Fruit fly (Drosophila melanogaster) whole organism, embryonic: Measurements from ENCODE around the gene mRpL4.

Experiments used
- Bgb ChIP-seq: fragments of 200-800 bp; sonication (Bioruptor generic); IDR thresholded peaks from 2 replicates; pipeline ENCODE4 v1.3.6; 2022; ENCODE audit warnings: missing biosample characterization, missing genetic modification characterization; ENCODE audit not compliant: partially characterized antibody
- CG10267 ChIP-seq: fragments of 200-800 bp; sonication (Bioruptor generic); optimal IDR thresholded peaks from 2 replicates; lab custom pipeline; 2018; ENCODE audit warnings: missing biosample characterization, mild to moderate bottlenecking, missing genetic modification characterization, moderate library complexity
- CG10366 ChIP-seq: fragments of 200-800 bp; sonication (Bioruptor generic); IDR thresholded peaks from 2 replicates; pipeline ENCODE4 v1.3.6; 2022; ENCODE audit warnings: missing biosample characterization, missing genetic modification characterization
- CG10959 ChIP-seq: fragments of 200-800 bp; sonication (Bioruptor generic); IDR thresholded peaks from 2 replicates; pipeline ENCODE4 v1.3.6; 2022; ENCODE audit warnings: missing biosample characterization, missing genetic modification characterization
- CG12155 ChIP-seq: fragments of 200-800 bp; sonication (Bioruptor generic); optimal IDR thresholded peaks from 3 replicates; lab custom pipeline; 2016; ENCODE audit warnings: missing biosample characterization, missing genetic modification characterization
- CG12219 ChIP-seq: fragments of 200-800 bp; sonication (Bioruptor generic); optimal IDR thresholded peaks from 3 replicates; lab custom pipeline; 2018; ENCODE audit warnings: missing biosample characterization, mild to moderate bottlenecking, missing genetic modification characterization
- CG12744 ChIP-seq: fragments of 200-800 bp; sonication (Bioruptor generic); optimal IDR thresholded peaks from 2 replicates; lab custom pipeline; 2016; ENCODE audit warnings: missing biosample characterization, missing genetic modification characterization
- CG13296 ChIP-seq: fragments of 200-800 bp; sonication (Bioruptor generic); optimal IDR thresholded peaks from 3 replicates; lab custom pipeline; 2018; ENCODE audit warnings: missing biosample characterization, mild to moderate bottlenecking, missing genetic modification characterization
- CG15073 ChIP-seq: fragments of 200-800 bp; sonication (Bioruptor generic); optimal IDR thresholded peaks from 2 replicates; lab custom pipeline; 2016; ENCODE audit warnings: missing biosample characterization, missing genetic modification characterization
- CG17186 ChIP-seq: fragments of 200-800 bp; sonication (Bioruptor generic); optimal IDR thresholded peaks from 3 replicates; lab custom pipeline; 2017; ENCODE audit warnings: missing biosample characterization, missing genetic modification reagents, missing genetic modification characterization
- CG1792 ChIP-seq: fragments of 200-800 bp; sonication (Bioruptor generic); optimal IDR thresholded peaks from 2 replicates; lab custom pipeline; 2016; ENCODE audit warnings: missing biosample characterization, missing genetic modification characterization
- CG2199 ChIP-seq: fragments of 200-800 bp; sonication (Bioruptor generic); IDR thresholded peaks from 3 replicates; pipeline ENCODE4 v1.3.6; 2022; ENCODE audit warnings: missing biosample characterization, missing genetic modification characterization
- CG2889 ChIP-seq: fragments of 200-800 bp; sonication (Bioruptor generic); IDR thresholded peaks from 3 replicates; pipeline ENCODE4 v1.3.6; 2022; ENCODE audit warnings: missing biosample characterization, missing genetic modification characterization
- CG31441 ChIP-seq: fragments of 200-800 bp; sonication (Bioruptor generic); IDR thresholded peaks from 2 replicates; pipeline ENCODE4 v1.3.6; 2022; ENCODE audit warnings: missing biosample characterization, missing genetic modification characterization
- CG34376 ChIP-seq: fragments of 200-800 bp; sonication (Bioruptor generic); optimal IDR thresholded peaks from 2 replicates; lab custom pipeline; 2018; ENCODE audit warnings: missing biosample characterization, mild to moderate bottlenecking, missing genetic modification characterization
- CG3726 ChIP-seq: fragments of 200-800 bp; sonication (Bioruptor generic); IDR thresholded peaks from 3 replicates; pipeline ENCODE4, ENCODE4 v1.3.6; 2022; ENCODE audit warnings: missing biosample characterization, missing genetic modification characterization
- CG7786 ChIP-seq: fragments of 200-800 bp; sonication (Bioruptor generic); optimal IDR thresholded peaks from 2 replicates; lab custom pipeline; 2016; ENCODE audit warnings: missing biosample characterization, missing genetic modification characterization
- CG7987 ChIP-seq: fragments of 200-800 bp; sonication (Bioruptor generic); optimal IDR thresholded peaks from 2 replicates; lab custom pipeline; 2018; ENCODE audit warnings: missing biosample characterization, mild to moderate bottlenecking, missing genetic modification characterization, moderate library complexity
- CG9817 ChIP-seq: fragments of 200-800 bp; sonication (Bioruptor generic); optimal IDR thresholded peaks from 2 replicates; lab custom pipeline; 2018; ENCODE audit warnings: missing biosample characterization, mild to moderate bottlenecking, missing genetic modification characterization, moderate library complexity
- Chrac-16 ChIP-seq: fragments of 200-800 bp; sonication (Bioruptor generic); optimal IDR thresholded peaks from 3 replicates; lab custom pipeline; 2016; ENCODE audit warnings: missing biosample characterization, missing genetic modification characterization
- Dip2 ChIP-seq: fragments of 200-800 bp; sonication (Bioruptor generic); IDR thresholded peaks from 2 replicates; pipeline ENCODE4 v1.3.6; 2022; ENCODE audit warnings: missing biosample characterization, missing genetic modification characterization
- GATAe ChIP-seq: fragments of 200-800 bp; sonication (Bioruptor generic); conservative IDR thresholded peaks from 2 replicates; pipeline ENCODE4 v1.3.6; 2022; ENCODE audit warnings: missing biosample characterization, missing genetic modification characterization
- HLHmδ ChIP-seq: fragments of 200-800 bp; sonication (Bioruptor generic); optimal IDR thresholded peaks from 2 replicates; lab custom pipeline; 2018; ENCODE audit warnings: missing biosample characterization, mild to moderate bottlenecking, missing genetic modification characterization, moderate library complexity
- HmgD ChIP-seq: fragments of 200-800 bp; sonication (Bioruptor generic); optimal IDR thresholded peaks from 3 replicates; lab custom pipeline; 2016; ENCODE audit warnings: missing biosample characterization, missing genetic modification characterization
- MTF-1 ChIP-seq: fragments of 200-800 bp; sonication (Bioruptor generic); optimal IDR thresholded peaks from 2 replicates; lab custom pipeline; 2018; ENCODE audit warnings: missing biosample characterization, mild to moderate bottlenecking, missing genetic modification characterization, borderline replicate concordance
- Mes4 ChIP-seq: fragments of 200-800 bp; sonication (Bioruptor generic); optimal IDR thresholded peaks from 2 replicates; lab custom pipeline; 2016; ENCODE audit warnings: missing biosample characterization, missing genetic modification characterization
- NfI ChIP-seq: fragments of 200-800 bp; sonication (Bioruptor generic); optimal IDR thresholded peaks from 3 replicates; lab custom pipeline; 2018; ENCODE audit warnings: missing biosample characterization, mild to moderate bottlenecking, missing genetic modification characterization, moderate library complexity
- Oli ChIP-seq: fragments of 200-800 bp; sonication (Bioruptor generic); optimal IDR thresholded peaks from 2 replicates; lab custom pipeline; 2018; ENCODE audit warnings: missing biosample characterization, mild to moderate bottlenecking, missing genetic modification characterization, moderate library complexity
- Poxn ChIP-seq: fragments of 200-800 bp; sonication (Bioruptor generic); IDR thresholded peaks from 2 replicates; pipeline ENCODE4 v1.3.6; 2022; ENCODE audit warnings: missing biosample characterization, missing genetic modification characterization
- Ravus ChIP-seq: fragments of 200-800 bp; sonication (Bioruptor generic); IDR thresholded peaks from 2 replicates; pipeline ENCODE4 v1.3.6; 2022; ENCODE audit warnings: missing biosample characterization, missing genetic modification characterization
- Ssrp ChIP-seq: fragments of 200-800 bp; sonication (Bioruptor generic); optimal IDR thresholded peaks from 2 replicates; lab custom pipeline; 2018; ENCODE audit warnings: missing biosample characterization, mild to moderate bottlenecking, missing genetic modification characterization, moderate library complexity
- ash1 ChIP-seq: fragments of 200-800 bp; sonication (Bioruptor generic); optimal IDR thresholded peaks from 2 replicates; lab custom pipeline; 2018; ENCODE audit warnings: missing biosample characterization, mild to moderate bottlenecking, missing genetic modification characterization
- bab2 ChIP-seq: fragments of 200-800 bp; sonication (Bioruptor generic); optimal IDR thresholded peaks from 2 replicates; lab custom pipeline; 2016; ENCODE audit warnings: missing biosample characterization, missing genetic modification characterization
- bigmax ChIP-seq: fragments of 200-800 bp; sonication (Bioruptor generic); optimal IDR thresholded peaks from 2 replicates; lab custom pipeline; 2018; ENCODE audit warnings: missing biosample characterization, mild to moderate bottlenecking, missing genetic modification characterization
- crc ChIP-seq: fragments of 200-800 bp; sonication (Bioruptor generic); optimal IDR thresholded peaks from 2 replicates; lab custom pipeline; 2016; ENCODE audit warnings: missing biosample characterization, missing genetic modification characterization
- emc ChIP-seq: fragments of 200-800 bp; sonication (Bioruptor generic); optimal IDR thresholded peaks from 2 replicates; lab custom pipeline; 2016; ENCODE audit warnings: missing biosample characterization, missing genetic modification characterization
- gce ChIP-seq: fragments of 200-800 bp; sonication (Bioruptor generic); IDR thresholded peaks from 3 replicates; pipeline ENCODE4 v1.3.6; 2022; ENCODE audit warnings: missing biosample characterization, missing genetic modification characterization
- gcm ChIP-seq: fragments of 200-800 bp; sonication (Bioruptor generic); optimal IDR thresholded peaks from 2 replicates; lab custom pipeline; 2019; ENCODE audit warnings: missing biosample characterization, mild to moderate bottlenecking, missing genetic modification characterization, moderate library complexity
- insv ChIP-seq, 2 experiments: fragments of 200-800 bp; sonication (Bioruptor generic); optimal IDR thresholded peaks; 3 replicates each; lab custom pipeline; 2016 to 2018; ENCODE audit warnings: missing biosample characterization in 2 of 2, missing genetic modification characterization in 2 of 2
- knrl ChIP-seq: fragments of 200-800 bp; sonication (Bioruptor generic); IDR thresholded peaks from 3 replicates; pipeline ENCODE4 v1.3.6; 2022; ENCODE audit warnings: missing biosample characterization, missing genetic modification characterization; ENCODE audit not compliant: partially characterized antibody
- nmo ChIP-seq: fragments of 200-800 bp; sonication (Bioruptor generic); optimal IDR thresholded peaks from 2 replicates; lab custom pipeline; 2018; ENCODE audit warnings: missing biosample characterization, mild to moderate bottlenecking, missing genetic modification characterization, moderate library complexity
- sens-2 ChIP-seq: fragments of 200-800 bp; sonication (Bioruptor generic); IDR thresholded peaks from 2 replicates; pipeline ENCODE4 v1.3.6; 2022; ENCODE audit warnings: missing biosample characterization, missing genetic modification characterization
- seq ChIP-seq: fragments of 200-800 bp; sonication (Bioruptor generic); IDR thresholded peaks from 2 replicates; pipeline ENCODE4 v1.3.6; 2022; ENCODE audit warnings: missing biosample characterization, missing genetic modification characterization
- sima ChIP-seq: fragments of 200-800 bp; sonication (Bioruptor generic); optimal IDR thresholded peaks from 2 replicates; lab custom pipeline; 2016; ENCODE audit warnings: missing biosample characterization, missing genetic modification characterization
- stwl ChIP-seq: fragments of 200-800 bp; sonication (Bioruptor generic); optimal IDR thresholded peaks from 3 replicates; lab custom pipeline; 2018; ENCODE audit warnings: missing biosample characterization, mild to moderate bottlenecking, missing genetic modification characterization, moderate library complexity
- tna ChIP-seq: fragments of 200-800 bp; sonication (Bioruptor generic); IDR thresholded peaks from 2 replicates; pipeline ENCODE4 v1.3.6; 2022; ENCODE audit warnings: missing biosample characterization, missing genetic modification characterization; ENCODE audit not compliant: partially characterized antibody
- trem ChIP-seq: fragments of 200-800 bp; optimal IDR thresholded peaks from 3 replicates; lab custom pipeline; 2019; ENCODE audit warnings: missing biosample characterization, mild to moderate bottlenecking, missing genetic modification characterization, moderate library complexity
- trh ChIP-seq: fragments of 200-800 bp; sonication (Bioruptor generic); optimal IDR thresholded peaks from 2 replicates; lab custom pipeline; 2016; ENCODE audit warnings: missing biosample characterization, missing genetic modification characterization
- unpg ChIP-seq: fragments of 200-800 bp; sonication (Bioruptor generic); optimal IDR thresholded peaks from 3 replicates; lab custom pipeline; 2018; ENCODE audit warnings: missing biosample characterization, mild to moderate bottlenecking, missing genetic modification characterization, moderate library complexity
- z ChIP-seq: fragments of 200-800 bp; sonication (Bioruptor generic); IDR thresholded peaks from 3 replicates; pipeline ENCODE4 v1.3.6; 2022; ENCODE audit warnings: missing biosample characterization, missing genetic modification characterization

mRpL4 gene

DNA sequence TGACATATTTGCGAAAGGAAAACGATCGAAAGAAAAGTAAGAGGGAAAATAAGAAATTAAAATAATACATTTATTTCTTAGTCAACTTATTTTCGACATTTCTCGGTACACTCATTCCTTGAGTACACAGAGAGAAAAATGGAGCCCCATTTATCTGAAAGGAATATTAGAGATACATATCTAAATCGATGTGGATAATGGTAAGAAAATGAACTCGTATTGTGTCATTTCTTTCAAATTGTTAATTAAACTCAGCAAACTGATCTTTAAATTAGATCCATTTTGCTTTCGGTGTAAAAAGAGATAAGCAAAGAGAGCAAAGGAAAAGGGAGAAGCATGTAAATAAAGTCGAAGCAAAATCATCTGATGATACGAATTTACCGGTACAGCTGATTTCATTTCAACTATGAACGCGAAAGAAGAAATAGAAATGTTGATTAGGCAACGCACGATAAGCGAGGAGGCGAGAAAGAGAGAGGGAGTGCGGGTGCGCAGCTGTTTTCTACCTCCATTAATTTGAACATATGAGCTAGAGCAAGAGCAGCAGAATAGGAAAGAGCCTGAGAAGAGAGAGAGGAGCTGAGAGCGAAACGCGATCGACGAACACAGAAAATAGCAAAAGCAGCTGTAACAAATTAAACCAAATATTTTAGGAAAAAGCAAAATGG, 43.1 kb downstream of the mRpL4 start (continued):
- TF ChIP-seq seq (GFP tag; lab: Robert Waterston, UW): no peak
- TF ChIP-seq z (GFP tag; lab: Robert Waterston, UW): no peak
- no peak for TF ChIP-seq CG3726 (GFP tag; lab: Robert Waterston, UW)
- TF ChIP-seq emc: peak; percentile 73
- no peak for TF ChIP-seq CG2199 (GFP tag; lab: Robert Waterston, UW)
- no peak for TF ChIP-seq gce (GFP tag; lab: Robert Waterston, UW)
- peak; percentile 60 for TF ChIP-seq sima
- peak; percentile 77 for TF ChIP-seq CG7987 (GFP tag; lab: Kevin White, UChicago)
- TF ChIP-seq Ssrp (tag; lab: Kevin White, UChicago): peak; percentile 91
- no peak for TF ChIP-seq Bgb (GFP tag; lab: Robert Waterston, UW)
- TF ChIP-seq CG1792 (GFP tag; lab: Kevin White, UChicago): peak; percentile 74
- peak; percentile 74 for TF ChIP-seq CG12744
- TF ChIP-seq CG31441: no peak
- TF ChIP-seq CG10959 (GFP tag; lab: Robert Waterston, UW): no peak
- TF ChIP-seq gcm: peak; percentile 82
- TF ChIP-seq stwl: peak; percentile 36
- TF ChIP-seq CG9817 (tag; lab: Kevin White, UChicago): peak; percentile 82
- peak; percentile 88 for TF ChIP-seq NfI (GFP tag; lab: Kevin White, UChicago)
- TF ChIP-seq trem: peak; percentile 78
- TF ChIP-seq trh (GFP tag; lab: Kevin White, UChicago): peak; percentile 74
- TF ChIP-seq GATAe: no peak
- TF ChIP-seq insv (GFP tag; optimal IDR thresholded peaks at IDR 0.05; lab: Kevin White, UChicago): no peak
- TF ChIP-seq Dip2: no peak
- TF ChIP-seq CG7786: peak; percentile 93
- no peak for TF ChIP-seq CG10366 (GFP tag; lab: Robert Waterston, UW)
- TF ChIP-seq CG34376 (GFP tag; lab: Kevin White, UChicago): no peak
- peak; percentile 90 for TF ChIP-seq nmo
- TF ChIP-seq Chrac-16 (GFP tag; lab: Kevin White, UChicago): peak; percentile 84
- peak; percentile 87 for TF ChIP-seq CG12155 (GFP tag; lab: Kevin White, UChicago)
- TF ChIP-seq MTF-1: peak; percentile 67
- TF ChIP-seq bigmax (GFP tag; lab: Kevin White, UChicago): peak; percentile 36
- peak; percentile 21 for TF ChIP-seq ash1 (GFP tag; lab: Kevin White, UChicago)
- TF ChIP-seq unpg: peak; percentile 94
- peak; percentile 78 for TF ChIP-seq HmgD (GFP tag; lab: Kevin White, UChicago)
- TF ChIP-seq CG2889 (GFP tag; lab: Robert Waterston, UW): no peak
- TF ChIP-seq knrl: no peak
- TF ChIP-seq Mes4 (GFP tag; lab: Kevin White, UChicago): peak; percentile 79
- peak; percentile 57 for TF ChIP-seq CG13296 (GFP tag; lab: Kevin White, UChicago)
- no peak for TF ChIP-seq tna
- no peak for TF ChIP-seq HLHmδ (GFP tag; lab: Kevin White, UChicago)
- TF ChIP-seq Ravus: no peak
- no peak for TF ChIP-seq sens-2
- peak; percentile 91 for TF ChIP-seq Oli (tag; lab: Kevin White, UChicago)
- peak; percentile 79 for TF ChIP-seq CG10267 (tag; lab: Kevin White, UChicago)
- peak; percentile 81 for TF ChIP-seq crc (GFP tag; lab: Kevin White, UChicago)
- TF ChIP-seq CG12219 (GFP tag; lab: Kevin White, UChicago): peak; percentile 89
- peak; percentile 85 for TF ChIP-seq bab2 (GFP tag; lab: Kevin White, UChicago)
- TF ChIP-seq Poxn (GFP tag; lab: Robert Waterston, UW): no peak
- peak; percentile 47 for TF ChIP-seq CG17186 (GFP tag; lab: Kevin White, UChicago)
- TF ChIP-seq CG15073 (GFP tag; lab: Kevin White, UChicago): no peak
